Fruit fly (Drosophila melanogaster): ENCODE results near the gene Jig.

Gene Jig

DNA sequence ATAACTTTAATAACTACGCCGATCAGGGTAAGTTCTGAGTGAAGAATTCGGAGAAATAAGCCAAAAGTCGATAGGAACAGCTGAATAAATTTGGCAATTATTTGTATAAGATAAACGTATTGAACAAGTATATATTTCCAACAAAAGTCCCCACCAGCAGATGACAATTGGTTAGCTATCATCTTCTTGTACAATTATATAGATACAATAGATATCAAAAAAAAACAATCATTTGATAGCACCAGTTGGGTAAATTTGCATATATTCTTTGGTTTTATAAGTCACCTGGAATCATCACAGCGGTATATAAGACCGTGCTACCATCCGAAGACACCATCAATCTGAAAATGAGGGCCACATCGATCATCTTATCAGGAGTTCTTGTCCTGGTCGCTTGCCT, at the start of gene Jig:
TSS of gene Jig (plus strand) at position 301 of the 400 bp plus-strand sequence.
- TF ChIP-seq h (optimal IDR thresholded peaks at IDR 0.05): no peak

DNA sequence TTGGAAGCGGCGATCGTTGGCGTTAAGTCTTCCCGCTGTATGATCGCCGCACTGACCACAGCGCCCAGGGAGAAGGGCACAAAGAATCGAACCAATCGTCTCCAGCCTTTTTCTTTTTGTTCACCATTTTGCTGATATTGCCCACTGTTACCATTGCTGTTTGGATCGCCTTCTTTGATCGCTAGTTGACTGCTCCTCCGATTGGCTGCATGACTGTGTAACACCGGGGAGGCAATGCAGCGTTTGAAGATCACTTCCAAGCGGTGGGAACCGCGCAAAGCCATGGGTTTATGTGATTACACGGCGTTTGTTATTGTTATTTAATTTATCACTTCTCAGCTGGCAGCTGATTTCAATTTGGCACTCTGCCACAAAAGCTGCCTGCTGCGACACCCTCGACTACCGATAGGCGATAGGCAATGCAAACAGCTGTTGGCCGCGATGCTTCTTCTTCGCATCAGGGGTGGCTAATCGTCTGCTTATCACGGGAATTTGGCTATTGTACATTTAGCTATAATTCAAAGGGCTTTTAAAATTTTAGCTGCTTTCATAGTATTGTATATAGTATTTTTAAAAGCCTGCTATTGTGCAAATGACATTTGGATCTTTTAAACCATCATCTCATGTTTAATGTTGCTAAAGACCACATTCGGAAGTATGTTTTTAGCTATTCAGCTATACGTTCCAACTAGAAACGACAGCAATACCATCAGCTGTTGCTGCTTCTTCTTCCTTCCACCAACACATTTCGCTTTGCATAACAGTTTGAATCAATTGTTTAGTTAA, 49.4 kb upstream of the Jig start, which contains the start of the genes HtrA2 and mRpL11:
TSS of gene HtrA2 (minus strand) at position 590 of the 786 bp plus-strand sequence.
TSS of gene mRpL11 (plus strand) at position 716 of the 786 bp plus-strand sequence.
- no peak for TF ChIP-seq Myc (optimal IDR thresholded peaks at IDR 0.05)
- TF ChIP-seq Sin3A (optimal IDR thresholded peaks at IDR 0.05): peak; percentile 64
- TF ChIP-seq insv (optimal IDR thresholded peaks at IDR 0.05): no peak
- TF ChIP-seq psq (optimal IDR thresholded peaks at IDR 0.05): no peak

DNA sequence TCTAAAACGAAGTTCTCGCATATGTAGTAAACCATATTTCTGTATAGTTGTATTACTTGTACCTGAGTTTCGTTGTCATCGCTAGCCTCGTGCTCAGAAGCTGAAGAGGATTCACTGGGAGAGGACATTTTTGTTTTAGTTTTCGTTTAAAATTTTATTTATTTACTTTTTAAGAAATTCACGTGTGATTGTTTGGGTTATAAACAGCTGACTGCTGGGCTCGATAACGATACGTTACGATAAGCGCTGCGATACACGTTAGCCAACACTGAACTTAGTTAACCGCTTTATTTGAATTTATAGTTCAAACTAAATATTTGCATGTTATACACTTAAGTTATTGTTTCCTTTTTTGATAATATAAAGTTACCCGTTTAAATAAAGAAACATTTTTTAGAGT, 47.3 kb upstream of the Jig start, which contains the start of gene CG8461:
TSS of gene CG8461 (minus strand) at position 218 of the 400 bp plus-strand sequence.
- no peak for TF ChIP-seq h (optimal IDR thresholded peaks at IDR 0.05)
- no peak for TF ChIP-seq insv (optimal IDR thresholded peaks at IDR 0.05)
- no peak for TF ChIP-seq ttk (optimal IDR thresholded peaks at IDR 0.05)
- TF ChIP-seq Sin3A (optimal IDR thresholded peaks at IDR 0.05): no peak
- no peak for TF ChIP-seq psq (optimal IDR thresholded peaks at IDR 0.05)
- TF ChIP-seq Myc (optimal IDR thresholded peaks at IDR 0.05): no peak

DNA sequence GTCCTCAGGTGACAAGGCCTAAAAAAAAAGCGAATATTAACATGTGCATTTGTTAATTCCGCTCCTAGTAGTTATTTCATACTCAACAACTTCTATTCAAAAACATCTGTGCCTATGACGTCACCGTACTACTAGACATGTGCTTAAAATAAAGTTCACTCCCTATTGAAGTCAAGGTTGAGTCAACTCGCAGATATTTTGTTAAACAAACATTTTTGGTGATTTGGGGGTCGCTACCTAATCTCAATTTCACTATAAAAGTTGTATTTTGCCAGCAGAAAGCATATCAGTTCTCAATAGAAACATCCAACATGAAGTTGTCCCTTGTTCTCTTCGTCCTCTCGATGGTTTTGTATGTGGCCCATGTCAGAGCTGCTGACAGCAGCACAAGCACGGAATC, 44.0 kb upstream of the Jig start, which contains the start of gene CG34273:
TSS of gene CG34273 (plus strand) at position 301 of the 400 bp plus-strand sequence.
- TF ChIP-seq Sin3A (optimal IDR thresholded peaks at IDR 0.05) (no peak), h (optimal IDR thresholded peaks at IDR 0.05) (no peak), insv (optimal IDR thresholded peaks at IDR 0.05) (no peak), psq (optimal IDR thresholded peaks at IDR 0.05) (no peak), ttk (optimal IDR thresholded peaks at IDR 0.05) (no peak), Myc (optimal IDR thresholded peaks at IDR 0.05) (no peak)

DNA sequence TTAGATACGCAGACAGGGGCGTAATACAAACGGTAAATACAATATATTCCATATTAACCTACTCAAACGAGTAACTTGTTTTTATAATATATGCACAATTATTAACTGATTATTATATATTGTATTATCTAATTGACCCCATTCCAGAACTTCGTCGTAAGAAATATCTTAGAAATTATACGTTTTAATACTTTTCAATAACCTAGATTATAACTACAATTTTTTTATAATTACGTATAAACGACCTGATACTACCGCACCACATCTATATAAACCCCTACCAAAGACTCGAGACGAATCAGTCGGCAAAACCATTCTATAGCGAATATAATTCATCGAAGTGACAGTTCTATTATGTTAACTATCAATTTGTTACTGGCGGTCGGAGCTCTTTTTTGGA, 40.0 kb upstream of the Jig start, which contains the start of gene Cyp313a1:
TSS of gene Cyp313a1 (plus strand) at position 301 of the 400 bp plus-strand sequence.
- TF ChIP-seq Sin3A (optimal IDR thresholded peaks at IDR 0.05) (no peak), psq (optimal IDR thresholded peaks at IDR 0.05) (no peak), h (optimal IDR thresholded peaks at IDR 0.05) (no peak), insv (optimal IDR thresholded peaks at IDR 0.05) (no peak), Myc (optimal IDR thresholded peaks at IDR 0.05) (no peak), ttk (optimal IDR thresholded peaks at IDR 0.05) (no peak)

DNA sequence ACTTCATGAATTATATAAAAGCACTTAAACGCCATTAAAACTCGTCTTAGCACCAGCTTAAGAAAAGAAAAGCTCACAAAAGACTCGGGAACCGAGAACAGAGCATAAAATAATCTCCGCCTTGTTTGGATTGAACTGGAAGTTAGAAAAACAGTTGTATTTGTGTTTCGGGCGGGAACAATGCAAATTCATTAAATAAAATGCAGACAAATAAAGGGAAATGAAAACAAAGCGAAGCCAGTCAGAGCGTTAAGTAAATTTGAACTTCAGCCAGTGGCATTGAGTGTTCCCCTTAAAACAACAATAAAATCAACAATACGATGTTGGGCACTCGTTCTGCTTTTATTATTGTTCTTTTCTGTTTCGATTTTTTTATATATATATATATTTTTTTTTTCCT, 34.1 kb upstream of the Jig start:
- TF ChIP-seq h (optimal IDR thresholded peaks at IDR 0.05) (no peak), Myc (optimal IDR thresholded peaks at IDR 0.05) (no peak), ttk (optimal IDR thresholded peaks at IDR 0.05) (no peak), insv (optimal IDR thresholded peaks at IDR 0.05) (no peak), psq (optimal IDR thresholded peaks at IDR 0.05) (no peak), Sin3A (optimal IDR thresholded peaks at IDR 0.05) (no peak)

DNA sequence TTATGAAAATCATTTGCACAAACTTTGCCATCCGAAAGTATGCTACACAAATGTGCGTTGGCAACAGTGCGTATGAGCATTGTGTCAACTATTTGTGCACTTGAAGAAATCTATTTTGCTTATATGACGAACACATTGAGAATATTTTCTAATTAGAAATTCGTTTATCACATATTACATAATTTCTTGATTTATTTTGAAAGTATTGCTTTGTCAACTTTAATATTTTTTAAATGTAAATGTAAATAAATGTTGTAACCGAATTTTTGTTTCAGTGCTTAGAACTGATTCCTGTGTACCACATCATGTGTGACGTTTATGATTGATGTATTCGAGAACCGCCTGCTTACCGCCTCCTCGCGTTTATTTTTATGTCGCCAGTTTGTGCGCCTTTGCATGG, 18.7 kb upstream of the Jig start:
- TF ChIP-seq Myc (optimal IDR thresholded peaks at IDR 0.05) (no peak), ttk (optimal IDR thresholded peaks at IDR 0.05) (no peak), psq (optimal IDR thresholded peaks at IDR 0.05) (no peak), insv (optimal IDR thresholded peaks at IDR 0.05) (no peak), Sin3A (optimal IDR thresholded peaks at IDR 0.05) (no peak), h (optimal IDR thresholded peaks at IDR 0.05) (no peak)

DNA sequence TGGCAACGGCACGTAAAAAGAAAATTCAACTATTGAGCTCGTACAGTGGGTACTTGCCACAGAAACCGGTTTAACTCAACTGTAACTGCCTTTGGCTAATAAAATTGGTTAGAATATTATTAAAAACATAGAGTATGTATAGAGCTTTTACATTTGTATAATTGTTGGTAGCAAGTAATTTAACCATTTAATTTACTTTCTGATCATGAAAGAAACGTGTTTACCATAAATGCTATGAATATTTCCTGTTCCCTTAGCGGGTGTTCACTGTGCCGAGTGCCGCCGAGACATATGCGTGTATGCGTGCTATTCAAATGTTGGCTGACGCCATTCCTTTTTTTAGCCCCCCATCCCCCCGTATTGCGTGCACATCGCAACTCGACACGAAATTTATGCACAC, 12.0 kb upstream of the Jig start:
- no peak for TF ChIP-seq Myc (optimal IDR thresholded peaks at IDR 0.05)
- no peak for TF ChIP-seq Sin3A (optimal IDR thresholded peaks at IDR 0.05)
- no peak for TF ChIP-seq insv (optimal IDR thresholded peaks at IDR 0.05)
- TF ChIP-seq ttk (optimal IDR thresholded peaks at IDR 0.05): no peak
- TF ChIP-seq h (optimal IDR thresholded peaks at IDR 0.05): no peak
- TF ChIP-seq psq (optimal IDR thresholded peaks at IDR 0.05): no peak

DNA sequence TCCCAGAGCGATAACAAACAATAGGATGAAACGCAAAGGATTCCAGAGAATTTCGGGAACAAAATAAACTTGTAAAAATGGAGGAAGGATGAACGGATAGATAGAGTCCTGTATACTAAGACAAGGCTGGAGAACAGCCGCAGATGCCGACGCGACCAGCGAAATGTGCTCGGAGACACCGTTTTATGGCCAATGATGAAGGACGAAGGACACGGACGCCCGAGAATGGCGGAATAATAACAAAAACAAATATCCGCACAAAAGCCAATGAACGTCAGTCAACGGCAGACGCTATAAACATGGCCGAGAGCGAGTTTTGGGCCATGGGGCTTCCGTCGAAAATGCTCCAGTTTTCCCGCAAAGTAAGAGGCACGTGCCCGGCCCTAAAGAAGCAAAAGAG, 5.7 kb upstream of the Jig start:
- TF ChIP-seq Myc (optimal IDR thresholded peaks at IDR 0.05) (no peak), psq (optimal IDR thresholded peaks at IDR 0.05) (no peak), ttk (optimal IDR thresholded peaks at IDR 0.05) (no peak), h (optimal IDR thresholded peaks at IDR 0.05) (no peak), insv (optimal IDR thresholded peaks at IDR 0.05) (no peak)

DNA sequence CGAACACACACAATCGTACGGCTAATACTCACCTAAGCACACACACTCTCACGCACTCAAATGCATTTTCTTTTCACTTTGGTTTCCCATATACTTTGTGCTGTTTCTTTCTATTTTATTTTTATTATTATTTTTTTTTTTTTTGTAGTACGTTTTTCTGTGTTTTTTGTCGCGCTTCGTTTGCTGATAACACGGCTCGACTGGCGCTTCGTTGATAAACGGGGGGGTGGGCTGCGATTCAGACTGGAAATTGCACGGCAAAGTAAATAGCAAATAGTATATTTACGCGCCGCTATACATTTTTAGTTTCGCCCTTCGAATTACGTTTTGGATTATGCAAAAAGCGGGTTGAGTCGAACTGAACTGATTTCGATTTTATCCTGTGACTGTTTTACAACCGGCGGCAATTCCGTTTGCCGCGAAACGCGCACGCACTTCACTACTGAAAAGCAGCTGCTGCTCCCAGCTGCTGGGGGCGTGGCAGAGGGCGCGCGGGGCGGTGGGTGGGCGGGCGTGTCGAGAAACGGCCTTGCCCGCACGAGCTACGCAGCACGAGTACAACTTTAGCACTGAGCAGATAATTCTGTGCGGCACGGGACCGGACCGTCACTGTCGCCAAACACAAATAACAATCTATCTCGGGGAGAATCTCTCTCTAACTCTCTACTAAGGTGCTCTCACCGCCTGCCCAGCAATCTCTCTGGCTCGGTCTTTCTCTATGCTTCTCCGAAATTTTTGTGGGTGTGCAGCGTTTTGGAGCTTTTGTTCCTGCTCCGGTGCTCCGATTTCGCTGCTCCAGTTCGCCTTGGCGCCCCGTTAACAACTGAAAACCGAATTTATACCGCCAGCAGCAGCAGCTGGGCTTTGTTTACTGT, 3.0 kb upstream of the Jig start, which contains the start of gene Pde6:
TSS of gene Pde6 (minus strand) at position 825 of the 875 bp plus-strand sequence.
- no peak for TF ChIP-seq insv (optimal IDR thresholded peaks at IDR 0.05)
- TF ChIP-seq h (optimal IDR thresholded peaks at IDR 0.05): no peak
- no peak for TF ChIP-seq Sin3A (optimal IDR thresholded peaks at IDR 0.05)
- TF ChIP-seq Myc (optimal IDR thresholded peaks at IDR 0.05): no peak

DNA sequence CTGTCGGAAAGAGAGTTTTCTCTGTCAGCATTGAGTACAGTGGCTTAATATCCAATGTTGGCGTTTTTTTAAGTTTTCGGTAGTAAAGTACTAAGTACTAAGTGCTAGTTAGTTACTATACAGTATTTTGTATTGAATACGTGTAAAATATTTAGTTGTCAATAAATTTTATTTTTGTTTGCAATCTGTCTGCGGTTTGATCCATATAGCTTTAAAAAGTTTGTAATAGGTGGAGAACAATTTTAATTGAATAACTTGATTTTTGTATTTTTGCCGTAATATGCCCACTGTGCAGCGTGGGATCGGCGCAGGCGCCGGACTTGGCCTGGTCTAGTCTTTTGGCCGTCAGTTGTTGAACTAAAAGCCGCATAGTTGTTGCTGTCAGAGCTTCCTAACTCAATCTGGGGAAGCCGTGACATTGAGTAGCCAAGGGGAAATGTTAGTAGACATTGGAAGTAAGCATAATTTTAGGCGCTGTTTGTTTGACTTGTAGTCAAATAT, 2.3 kb upstream of the Jig start:
- TF ChIP-seq Myc (optimal IDR thresholded peaks at IDR 0.05) (no peak), ttk (optimal IDR thresholded peaks at IDR 0.05) (no peak)

DNA sequence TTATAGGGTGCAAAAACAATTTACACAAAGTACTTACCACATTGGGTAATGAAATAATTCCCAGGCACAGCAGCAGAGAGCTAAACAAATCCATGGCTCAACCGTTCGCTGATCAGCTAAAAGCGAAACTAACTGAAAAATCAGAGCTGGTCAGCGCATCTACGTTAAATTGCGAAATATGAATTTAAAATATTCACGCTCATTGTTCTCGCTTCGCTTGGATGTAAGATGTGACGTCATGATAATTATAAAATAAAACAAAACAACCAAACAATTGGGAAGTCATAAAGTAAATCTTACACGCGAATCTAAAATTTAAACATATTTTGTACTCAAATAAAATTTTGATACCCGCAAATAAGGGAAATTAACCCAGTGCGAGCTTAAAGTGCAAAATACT, 781 bp upstream of the Jig start, which contains the start of gene CG14854:
TSS of gene CG14854 (minus strand) at position 101 of the 400 bp plus-strand sequence.
- no peak for TF ChIP-seq ttk (optimal IDR thresholded peaks at IDR 0.05)

All from Kc167 (cell line).